Worm (Caenorhabditis elegans): ENCODE measurements around the gene sfxn-1.4.

sfxn-1.4 gene

ce11 chrII:11652679-11653174 lies 28.3 kb downstream of the sfxn-1.4 start, which contains the start of the genes rad-23 and rpn-12:
rad-23 (minus strand) TSS chrII:11652729.
rpn-12 (plus strand) TSS chrII:11653124.
- TF ChIP-seq lin-54 (GFP tag; optimal IDR thresholded peaks at IDR 0.05): peak; percentile 33
- no peak for TF ChIP-seq cebp-1 (GFP tag; IDR thresholded peaks at IDR 0.05)
- TF ChIP-seq cebp-1 (tag; optimal IDR thresholded peaks at IDR 0.05): peak; percentile 15
- no peak for TF ChIP-seq die-1 (tag; optimal IDR thresholded peaks at IDR 0.05)
- peak in 1 of 3 experiments; percentile 35 for TF ChIP-seq lin-35 (GFP tag; optimal IDR thresholded peaks at IDR 0.05)
- TF ChIP-seq ztf-28 (GFP tag; IDR thresholded peaks at IDR 0.05): no peak
- no peak for TF ChIP-seq nfyb-1 (GFP tag; IDR thresholded peaks at IDR 0.05)
- no peak for TF ChIP-seq let-526 (GFP tag; IDR thresholded peaks at IDR 0.05)
- TF ChIP-seq snpc-4 (GFP tag; optimal IDR thresholded peaks at IDR 0.05): no peak
- TF ChIP-seq snpc-4 (tag; optimal IDR thresholded peaks at IDR 0.05): peak in 3 of 4 experiments; percentile 15 to 69 (median 36)
- TF ChIP-seq bed-2 (GFP tag; IDR thresholded peaks at IDR 0.05): no peak
- TF ChIP-seq F52B5.7 (tag; optimal IDR thresholded peaks at IDR 0.05): no peak
- no peak for TF ChIP-seq ztf-26 (tag; optimal IDR thresholded peaks at IDR 0.05)
- TF ChIP-seq nhr-80 (tag; optimal IDR thresholded peaks at IDR 0.05): peak; percentile 18
- no peak for TF ChIP-seq mel-28 (tag; optimal IDR thresholded peaks at IDR 0.05; ENCODE audit: borderline replicate concordance)
- no peak for TF ChIP-seq ztf-18 (tag; optimal IDR thresholded peaks at IDR 0.05)
- TF ChIP-seq tbp1 (GFP tag; optimal IDR thresholded peaks at IDR 0.05): no peak
- no peak for TF ChIP-seq ceh-27 (GFP tag; optimal IDR thresholded peaks at IDR 0.05)
- no peak for TF ChIP-seq ZK185.1 (tag; optimal IDR thresholded peaks at IDR 0.05; ENCODE audit: poor library complexity, severe bottlenecking)
- TF ChIP-seq attf-5 (GFP tag; optimal IDR thresholded peaks at IDR 0.05): peak; percentile 28
- peak; percentile 83 for TF ChIP-seq F33H1.4 (GFP tag; IDR thresholded peaks at IDR 0.05)
- TF ChIP-seq aptf-3 (GFP tag; IDR thresholded peaks at IDR 0.05): no peak
- peak; percentile 4 for TF ChIP-seq F23B12.7 (tag; optimal IDR thresholded peaks at IDR 0.05; ENCODE audit: insufficient read depth)

DNA sequence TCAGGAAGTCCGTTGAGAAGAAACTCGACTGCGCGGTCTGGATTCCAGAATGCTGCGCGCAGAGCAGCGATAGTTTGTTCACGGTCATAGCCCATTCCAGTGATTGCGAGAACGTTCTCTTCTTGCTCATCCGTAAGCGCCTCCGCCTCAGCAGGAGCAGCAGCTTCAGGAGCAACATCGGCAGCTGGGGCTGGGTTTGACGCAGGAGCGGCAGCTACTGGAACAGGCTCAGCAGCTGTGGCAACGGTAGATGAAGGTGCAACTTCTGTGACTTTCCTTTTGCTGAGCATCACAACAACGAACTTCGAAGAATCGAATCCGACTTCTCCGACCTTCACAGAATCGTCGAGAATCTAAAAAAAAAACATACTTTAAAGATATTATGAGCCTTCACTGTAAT lies 28.9 kb downstream of the sfxn-1.4 start:
- TF ChIP-seq ama-1 (optimal IDR thresholded peaks at IDR 0.05): no peak
- no peak for TF ChIP-seq ama-1 (GFP tag; optimal IDR thresholded peaks at IDR 0.05)
- peak; percentile 60; the same call in 1 of the 2 replicates for TF ChIP-seq ekl-4 (GFP tag; IDR thresholded peaks at IDR 0.05)
- TF ChIP-seq Y53G8AR.9 (GFP tag; conservative IDR thresholded peaks at IDR 0.05): 0 out of 2 replicates have a peak, but pooled peaks have one; percentile 36
- peak; percentile 10; the same call in 1 of the 2 replicates for TF ChIP-seq mcd-1 (GFP tag; IDR thresholded peaks at IDR 0.05)
- peak; percentile 28 for TF ChIP-seq F52B5.7 (tag; optimal IDR thresholded peaks at IDR 0.05)
- peak; percentile 74; the same call in 1 of the 2 replicates for TF ChIP-seq egrh-3 (GFP tag; IDR thresholded peaks at IDR 0.05)
- TF ChIP-seq athp-1 (tag; optimal IDR thresholded peaks at IDR 0.05): no peak
- no peak for TF ChIP-seq ceh-100 (GFP tag; IDR thresholded peaks at IDR 0.05)
- TF ChIP-seq zfh-2 (GFP tag; conservative IDR thresholded peaks at IDR 0.05): peak; percentile 82

DNA sequence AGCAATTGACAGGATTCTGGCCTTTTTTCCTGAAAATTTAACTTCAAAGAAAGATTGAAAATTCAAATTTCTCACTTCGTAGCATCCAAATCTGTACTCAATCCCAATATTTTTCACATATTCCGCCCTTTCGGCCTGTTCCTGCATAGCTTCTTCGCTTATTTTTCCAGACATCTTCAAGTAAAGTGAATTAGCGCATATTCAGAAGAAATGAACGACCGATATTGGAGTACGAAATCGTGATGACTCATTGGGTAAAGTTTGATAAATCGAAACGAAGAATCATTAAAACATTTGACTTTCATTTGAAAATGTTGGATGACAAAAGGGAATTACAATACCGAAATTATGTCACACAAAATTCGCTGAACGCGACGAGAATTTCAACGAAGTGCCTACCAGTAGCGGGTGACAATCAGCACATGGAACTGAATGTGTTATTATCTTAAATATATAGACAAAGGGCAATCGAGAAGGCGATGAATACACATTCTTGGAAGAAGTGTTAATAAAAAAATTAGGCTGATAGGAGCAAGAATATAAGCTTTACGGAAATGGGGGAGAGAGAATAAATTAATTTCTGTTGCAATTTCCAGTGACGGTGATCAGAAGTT lies 30.0 kb downstream of the sfxn-1.4 start, which contains the start of gene coa-7:
coa-7 (minus strand) TSS at position 174 of the 614 bp plus-strand sequence.
- peak; percentile 14 for TF ChIP-seq die-1 (tag; optimal IDR thresholded peaks at IDR 0.05)
- TF ChIP-seq ekl-4 (GFP tag; IDR thresholded peaks at IDR 0.05): peak; percentile 7; the same call in 1 of the 2 replicates
- no peak for TF ChIP-seq Y56A3A.18 (GFP tag; IDR thresholded peaks at IDR 0.05)
- no peak for TF ChIP-seq ama-1 (optimal IDR thresholded peaks at IDR 0.05)
- no peak for TF ChIP-seq ama-1 (GFP tag; optimal IDR thresholded peaks at IDR 0.05)
- TF ChIP-seq F39B2.1 (GFP tag; IDR thresholded peaks at IDR 0.05): 0 out of 2 replicates have a peak, but pooled peaks have one; percentile 9
- peak; percentile 22 for TF ChIP-seq tbp1 (GFP tag; optimal IDR thresholded peaks at IDR 0.05)
- 0 out of 2 replicates have a peak, but pooled peaks have one; percentile 27 for TF ChIP-seq Y79H2A.3 (GFP tag; conservative IDR thresholded peaks at IDR 0.05)
- peak; percentile 24 for TF ChIP-seq ZK185.1 (tag; optimal IDR thresholded peaks at IDR 0.05; ENCODE audit: poor library complexity, severe bottlenecking)
- peak; percentile 41 for TF ChIP-seq lsl-1 (GFP tag; optimal IDR thresholded peaks at IDR 0.05)
- peak; percentile 58 for TF ChIP-seq xnd-1 (tag; optimal IDR thresholded peaks at IDR 0.05)
- peak; percentile 74 for TF ChIP-seq Y53G8AR.9 (GFP tag; conservative IDR thresholded peaks at IDR 0.05)
- TF ChIP-seq lin-54 (GFP tag; optimal IDR thresholded peaks at IDR 0.05): peak; percentile 13
- no peak for TF ChIP-seq F23B12.7 (tag; optimal IDR thresholded peaks at IDR 0.05; ENCODE audit: insufficient read depth)
- TF ChIP-seq B0336.3 (GFP tag; IDR thresholded peaks at IDR 0.05): peak; percentile 84
- TF ChIP-seq rec-8 (tag; optimal IDR thresholded peaks at IDR 0.05): peak in 1 of 2 experiments; percentile 42
- TF ChIP-seq atf-7 (tag; optimal IDR thresholded peaks at IDR 0.05): peak; percentile 25
- TF ChIP-seq madf-6 (GFP tag; IDR thresholded peaks at IDR 0.05): peak; percentile 72
- no peak for TF ChIP-seq mxl-1 (tag; optimal IDR thresholded peaks at IDR 0.05)
- peak; percentile 61 for TF ChIP-seq pbrm-1 (GFP tag; IDR thresholded peaks at IDR 0.05)
- no peak for TF ChIP-seq cebp-1 (GFP tag; IDR thresholded peaks at IDR 0.05)
- peak; percentile 40 for TF ChIP-seq cebp-1 (tag; optimal IDR thresholded peaks at IDR 0.05)

Data from whole organism, young adult.